Worm (Caenorhabditis elegans) whole organism, mixed stage, embryonic: ENCODE measurements around the gene Y51A2D.18.

Experiments
- M03D4.4 ChIP-seq: sonication (generic microtip); optimal IDR thresholded peaks from 2 replicates; lab custom pipeline; 2017; ENCODE audit warnings: mild to moderate bottlenecking, missing genetic modification characterization, missing compliant biosample characterization
- ceh-39 ChIP-seq: fragments of 150-350 bp; optimal IDR thresholded peaks from 2 replicates; lab custom pipeline; 2014; ENCODE audit warnings: missing biosample characterization, missing genetic modification characterization
- ceh-43 ChIP-seq: fragments of 200-800 bp; sonication (Bioruptor generic); optimal IDR thresholded peaks from 2 replicates; lab custom pipeline; 2018; ENCODE audit warnings: mild to moderate bottlenecking, missing genetic modification characterization, moderate library complexity, missing compliant biosample characterization
- ceh-83 ChIP-seq: fragments of 200-800 bp; sonication (Bioruptor generic); optimal IDR thresholded peaks from 2 replicates; lab custom pipeline; 2018; ENCODE audit warnings: mild to moderate bottlenecking, missing genetic modification characterization, missing compliant biosample characterization
- ces-1 ChIP-seq: fragments of 150-350 bp; optimal IDR thresholded peaks from 2 replicates; lab custom pipeline; 2014; ENCODE audit warnings: missing biosample characterization, missing genetic modification reagents, missing genetic modification characterization
- cnd-1 ChIP-seq: fragments of 200-800 bp; sonication (Bioruptor generic); optimal IDR thresholded peaks from 2 replicates; lab custom pipeline; 2018; ENCODE audit warnings: mild to moderate bottlenecking, missing genetic modification characterization, missing compliant biosample characterization
- drap-1 ChIP-seq: fragments of 200-800 bp; sonication (Bioruptor generic); optimal IDR thresholded peaks from 3 replicates; lab custom pipeline; 2018; ENCODE audit warnings: mild to moderate bottlenecking, missing genetic modification characterization, missing compliant biosample characterization
- elt-1 ChIP-seq: sonication (generic microtip); optimal IDR thresholded peaks from 2 replicates; lab custom pipeline; 2017; ENCODE audit warnings: missing genetic modification characterization, mild to moderate bottlenecking, missing compliant biosample characterization, antibody characterized with exemption, moderate library complexity, borderline replicate concordance; ENCODE audit not compliant: insufficient read depth
- elt-3 ChIP-seq: fragments of 150-350 bp; optimal IDR thresholded peaks from 2 replicates; lab custom pipeline; 2014; ENCODE audit warnings: missing biosample characterization, missing genetic modification characterization
- flh-1 ChIP-seq: fragments of 200-800 bp; sonication (Bioruptor generic); optimal IDR thresholded peaks from 2 replicates; lab custom pipeline; 2018; ENCODE audit warnings: mild to moderate bottlenecking, missing genetic modification characterization, moderate library complexity, missing compliant biosample characterization
- hlh-1 ChIP-seq: fragments of 150-350 bp; optimal IDR thresholded peaks from 2 replicates; lab custom pipeline; 2014; ENCODE audit warnings: missing biosample characterization, missing genetic modification reagents, missing genetic modification characterization
- lin-13 ChIP-seq: fragments of 150-350 bp; optimal IDR thresholded peaks from 2 replicates; lab custom pipeline; 2014; ENCODE audit warnings: missing biosample characterization, missing genetic modification characterization
- lin-32 ChIP-seq: fragments of 200-800 bp; sonication (Bioruptor generic); optimal IDR thresholded peaks from 2 replicates; lab custom pipeline; 2018; ENCODE audit warnings: mild to moderate bottlenecking, missing genetic modification characterization, missing compliant biosample characterization
- lsy-2 ChIP-seq: fragments of 150-350 bp; optimal IDR thresholded peaks from 2 replicates; lab custom pipeline; 2014; ENCODE audit warnings: missing biosample characterization, missing genetic modification characterization
- mab-5 ChIP-seq: fragments of 150-350 bp; optimal IDR thresholded peaks from 2 replicates; lab custom pipeline; 2014; ENCODE audit warnings: missing biosample characterization, missing genetic modification characterization
- mep-1 ChIP-seq: fragments of 150-350 bp; optimal IDR thresholded peaks from 2 replicates; lab custom pipeline; 2017; ENCODE audit warnings: missing biosample characterization, missing genetic modification reagents, missing genetic modification characterization, inconsistent platforms
- mls-2 ChIP-seq: sonication (generic microtip); optimal IDR thresholded peaks from 2 replicates; lab custom pipeline; 2016; ENCODE audit warnings: mild to moderate bottlenecking, missing genetic modification characterization, moderate library complexity, missing compliant biosample characterization
- nhr-12 ChIP-seq: fragments of 150-350 bp; optimal IDR thresholded peaks from 2 replicates; lab custom pipeline; 2014; ENCODE audit warnings: missing biosample characterization, missing genetic modification characterization
- nhr-2 ChIP-seq: fragments of 150-350 bp; optimal IDR thresholded peaks from 2 replicates; lab custom pipeline; 2014; ENCODE audit warnings: missing biosample characterization, missing genetic modification characterization
- nhr-237 ChIP-seq: fragments of 150-350 bp; optimal IDR thresholded peaks from 2 replicates; lab custom pipeline; 2014; ENCODE audit warnings: missing biosample characterization, missing genetic modification characterization
- nhr-28 ChIP-seq: fragments of 150-350 bp; optimal IDR thresholded peaks from 2 replicates; lab custom pipeline; 2014; ENCODE audit warnings: missing biosample characterization, missing genetic modification characterization
- nhr-76 ChIP-seq: sonication (generic microtip); optimal IDR thresholded peaks from 2 replicates; lab custom pipeline; 2017; ENCODE audit warnings: missing biosample characterization, missing genetic modification characterization
- pha-4 ChIP-seq: fragments of 150-350 bp; optimal IDR thresholded peaks from 2 replicates; lab custom pipeline; 2018; ENCODE audit warnings: missing biosample characterization, missing genetic modification reagents, missing genetic modification characterization
- sptf-1 ChIP-seq: sonication (generic microtip); optimal IDR thresholded peaks from 2 replicates; lab custom pipeline; 2017; ENCODE audit warnings: mild to moderate bottlenecking, missing genetic modification characterization, moderate library complexity, missing compliant biosample characterization
- tbx-8 ChIP-seq: fragments of 200-800 bp; sonication (Bioruptor generic); optimal IDR thresholded peaks from 2 replicates; lab custom pipeline; 2018; ENCODE audit warnings: mild to moderate bottlenecking, missing genetic modification characterization, moderate library complexity, missing compliant biosample characterization
- unc-120 ChIP-seq: sonication (generic microtip); optimal IDR thresholded peaks from 2 replicates; lab custom pipeline; 2017; ENCODE audit warnings: missing genetic modification characterization, missing compliant biosample characterization; ENCODE audit not compliant: poor library complexity, severe bottlenecking
- unc-39 ChIP-seq: fragments of 150-350 bp; optimal IDR thresholded peaks from 2 replicates; lab custom pipeline; 2014; ENCODE audit warnings: missing biosample characterization, missing genetic modification characterization
- unc-62 ChIP-seq: fragments of 150-350 bp; optimal IDR thresholded peaks from 2 replicates; lab custom pipeline; 2014; ENCODE audit warnings: missing biosample characterization, missing genetic modification reagents, missing genetic modification characterization
- zip-8 ChIP-seq: fragments of 150-350 bp; optimal IDR thresholded peaks from 2 replicates; lab custom pipeline; 2014; ENCODE audit warnings: missing biosample characterization, missing genetic modification characterization
- ztf-11 ChIP-seq: fragments of 150-350 bp; optimal IDR thresholded peaks from 2 replicates; lab custom pipeline; 2014; ENCODE audit warnings: missing biosample characterization, missing genetic modification characterization

The Y51A2D.18 gene

ce11 chrV:18473415-18473814, 13.6 kb downstream of the Y51A2D.18 start, which contains the start of gene srh-182:
Gene srh-182 (minus strand): TSS chrV:18473515.
- TF ChIP-seq nhr-2 (tag; lab: Kevin White, UChicago) (no peak), mls-2 (no peak), tbx-8 (no peak), elt-3 (no peak), lin-13 (tag; lab: Kevin White, UChicago) (no peak), ceh-43 (GFP tag; lab: Kevin White, UChicago) (no peak), ztf-11 (tag; lab: Kevin White, UChicago) (no peak), M03D4.4 (tag; lab: Kevin White, UChicago) (no peak), lsy-2 (tag; lab: Kevin White, UChicago) (no peak), pha-4 (tag; lab: Kevin White, UChicago) (no peak), cnd-1 (tag; lab: Kevin White, UChicago) (no peak), ceh-83 (GFP tag; lab: Kevin White, UChicago) (no peak), mep-1 (tag; lab: Kevin White, UChicago) (no peak)

- TF ChIP-seq nhr-237 (tag; lab: Kevin White, UChicago) (no peak), unc-62 (GFP tag; lab: Kevin White, UChicago) (no peak), elt-3 (no peak), M03D4.4 (tag; lab: Kevin White, UChicago) (no peak), flh-1 (GFP tag; lab: Kevin White, UChicago) (no peak), mls-2 (no peak)
Observed at ce11 chrV:18468097-18468496, 19.0 kb downstream of the Y51A2D.18 start, which contains the start of gene ZK228.13. Gene ZK228.13 (minus strand): TSS chrV:18468197.

- no peak for TF ChIP-seq unc-62 (GFP tag; lab: Kevin White, UChicago)
- TF ChIP-seq drap-1 (GFP tag; lab: Kevin White, UChicago): no peak
- no peak for TF ChIP-seq cnd-1 (tag; lab: Kevin White, UChicago)
- no peak for TF ChIP-seq unc-39
- no peak for TF ChIP-seq lin-13 (tag; lab: Kevin White, UChicago)
- TF ChIP-seq nhr-237 (tag; lab: Kevin White, UChicago): no peak
- TF ChIP-seq lin-32: no peak
- TF ChIP-seq flh-1 (GFP tag; lab: Kevin White, UChicago): no peak
- TF ChIP-seq elt-3: no peak
- TF ChIP-seq nhr-76 (tag; lab: Kevin White, UChicago): no peak
- no peak for TF ChIP-seq ztf-11 (tag; lab: Kevin White, UChicago)
- TF ChIP-seq mep-1 (tag; lab: Kevin White, UChicago): no peak
- no peak for TF ChIP-seq ces-1 (GFP tag; lab: Kevin White, UChicago)
- no peak for TF ChIP-seq mab-5 (tag; lab: Kevin White, UChicago)
- TF ChIP-seq ceh-83 (GFP tag; lab: Kevin White, UChicago): no peak
- TF ChIP-seq sptf-1: no peak
- no peak for TF ChIP-seq zip-8 (tag; lab: Kevin White, UChicago)
- TF ChIP-seq, all 35 proteins: peak for 0
Observed at ce11 chrV:18462365-18462837, 24.7 kb downstream of the Y51A2D.18 start, which contains the start of gene ZK228.4. Gene ZK228.4 (plus strand): TSS chrV:18462787.

ce11 chrV:18461200-18461728, 25.8 kb downstream of the Y51A2D.18 start, which contains the start of gene ZK228.3:
Gene ZK228.3 (minus strand): TSS chrV:18461250.
- TF ChIP-seq elt-3: no peak
- no peak for TF ChIP-seq mep-1 (tag; lab: Kevin White, UChicago)
- TF ChIP-seq nhr-28 (tag; lab: Kevin White, UChicago): no peak
- TF ChIP-seq ceh-39 (tag; lab: Kevin White, UChicago): no peak
- TF ChIP-seq hlh-1 (tag; lab: Kevin White, UChicago): no peak
- peak; percentile 21 for TF ChIP-seq elt-1 (tag; lab: Kevin White, UChicago)
- no peak for TF ChIP-seq mls-2

ce11 chrV:18456574-18456973, 30.5 kb downstream of the Y51A2D.18 start, which contains the start of gene ZK228.10:
Gene ZK228.10 (plus strand): TSS chrV:18456874.
- TF ChIP-seq nhr-12 (tag; lab: Kevin White, UChicago) (no peak), unc-39 (no peak), mls-2 (no peak), tbx-8 (no peak), lsy-2 (tag; lab: Kevin White, UChicago) (no peak), elt-1 (tag; lab: Kevin White, UChicago) (no peak), nhr-237 (tag; lab: Kevin White, UChicago) (no peak), ceh-39 (tag; lab: Kevin White, UChicago) (no peak), drap-1 (GFP tag; lab: Kevin White, UChicago) (no peak), ceh-43 (GFP tag; lab: Kevin White, UChicago) (no peak), ceh-83 (GFP tag; lab: Kevin White, UChicago) (no peak), flh-1 (GFP tag; lab: Kevin White, UChicago) (no peak), nhr-28 (tag; lab: Kevin White, UChicago) (no peak), sptf-1 (no peak), pha-4 (tag; lab: Kevin White, UChicago) (no peak), unc-120 (tag; lab: Kevin White, UChicago) (no peak), elt-3 (no peak), nhr-2 (tag; lab: Kevin White, UChicago) (no peak), ces-1 (GFP tag; lab: Kevin White, UChicago) (no peak), hlh-1 (tag; lab: Kevin White, UChicago) (no peak)
